Worm (Caenorhabditis elegans): Measurements from ENCODE around the gene klf-2.

klf-2 gene

DNA sequence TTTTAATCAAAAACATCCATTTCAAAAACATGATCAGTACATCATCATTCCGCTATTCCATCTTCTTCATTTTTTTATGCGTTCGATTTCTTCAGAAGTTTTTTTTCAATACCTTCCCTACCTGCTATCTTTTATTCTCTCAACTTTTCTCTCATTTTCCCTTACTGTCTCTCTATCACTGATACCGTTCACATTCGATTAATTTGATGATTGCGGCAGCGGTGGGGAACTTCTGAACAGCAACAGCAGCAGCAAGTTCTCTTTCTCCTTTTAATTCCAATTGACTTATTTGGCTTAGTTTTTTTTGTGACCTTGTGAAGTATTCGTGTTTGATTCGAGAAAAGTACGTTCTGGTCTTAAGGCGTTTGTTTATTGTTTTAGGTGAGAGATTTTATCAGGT is 36.6 kb upstream of the klf-2 start:
- peak; percentile 23 for TF ChIP-seq blmp-1 (tag; optimal IDR thresholded peaks at IDR 0.05)
- TF ChIP-seq elt-3 (tag; optimal IDR thresholded peaks at IDR 0.05), result peak in 1 of 6 experiments; percentile 30
- no peak for TF ChIP-seq efl-1 (optimal IDR thresholded peaks at IDR 0.05)
- no peak for TF ChIP-seq efl-1 (GFP tag; optimal IDR thresholded peaks at IDR 0.05 in 1 of 2)
- no peak for TF ChIP-seq isw-1 (GFP tag; IDR thresholded peaks at IDR 0.05)
- TF ChIP-seq lin-14 (GFP tag; optimal IDR thresholded peaks at IDR 0.05), result peak; percentile 31

DNA sequence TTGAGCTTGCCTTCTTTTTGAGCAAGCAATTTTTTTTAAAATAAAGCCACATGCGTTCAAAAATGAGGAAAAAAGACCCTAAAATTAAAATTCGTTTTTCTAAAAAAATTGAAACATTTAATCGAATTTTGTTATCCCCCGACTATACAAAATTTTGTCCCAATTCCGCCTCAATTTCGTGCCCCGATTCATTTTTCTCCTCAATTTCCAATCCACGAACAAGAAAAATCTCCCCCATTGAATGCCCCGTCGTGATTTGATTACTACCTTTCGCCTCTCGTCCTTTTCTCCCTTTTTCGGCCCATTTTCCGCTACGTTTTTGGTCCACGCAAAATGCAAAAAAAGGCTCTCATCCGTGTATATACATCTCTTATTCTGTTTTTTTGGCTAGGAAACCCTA is 33.6 kb upstream of the klf-2 start:
- TF ChIP-seq fkh-10 (GFP tag; optimal IDR thresholded peaks at IDR 0.05), result peak; percentile 32
- no peak for TF ChIP-seq lin-15B (tag; optimal IDR thresholded peaks at IDR 0.05)
- TF ChIP-seq unc-98 (GFP tag; IDR thresholded peaks at IDR 0.05), result no peak
- TF ChIP-seq egl-13 (tag; optimal IDR thresholded peaks at IDR 0.05), result no peak

DNA sequence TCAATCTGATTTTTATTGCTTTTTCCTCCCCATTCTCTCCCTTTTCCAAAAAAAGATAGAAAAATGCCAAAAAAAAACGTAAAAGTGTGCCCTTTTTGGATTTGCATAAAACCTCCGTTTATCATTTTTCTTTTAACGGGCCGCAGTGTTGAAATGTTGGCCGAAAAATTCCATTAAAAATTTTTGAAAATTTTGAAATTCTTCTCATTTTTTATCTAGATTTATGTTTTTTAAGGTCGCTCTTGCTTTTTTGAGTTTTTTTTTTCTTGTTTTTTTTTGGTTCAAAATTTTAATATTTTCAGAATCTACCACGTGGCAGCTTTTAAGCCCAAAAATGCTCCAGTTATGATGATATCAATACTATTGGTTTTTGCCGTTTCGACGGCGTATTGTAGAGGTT is 31.1 kb upstream of the klf-2 start, which contains the start of gene mnr-1:
TSS of gene mnr-1 (plus strand) at position 301 of the 400 bp plus-strand sequence.
- no peak for TF ChIP-seq ceh-90 (tag; optimal IDR thresholded peaks at IDR 0.05)
- no peak for TF ChIP-seq F16B12.6 (tag; optimal IDR thresholded peaks at IDR 0.05)
- TF ChIP-seq aly-2 (tag; optimal IDR thresholded peaks at IDR 0.05), result no peak
- no peak for TF ChIP-seq unc-130 (tag; optimal IDR thresholded peaks at IDR 0.05)
- TF ChIP-seq elt-3 (tag; optimal IDR thresholded peaks at IDR 0.05), result no peak
- TF ChIP-seq ztf-4 (tag; optimal IDR thresholded peaks at IDR 0.05), result no peak
- no peak for TF ChIP-seq mep-1 (tag; optimal IDR thresholded peaks at IDR 0.05)
- no peak for TF ChIP-seq nhr-85 (tag)
- no peak for TF ChIP-seq nhr-28 (tag; optimal IDR thresholded peaks at IDR 0.05)
- TF ChIP-seq C34B4.2 (tag; optimal IDR thresholded peaks at IDR 0.05), result no peak
- no peak for TF ChIP-seq pag-3 (tag; optimal IDR thresholded peaks at IDR 0.05; ENCODE audit: borderline replicate concordance, insufficient read depth)

DNA sequence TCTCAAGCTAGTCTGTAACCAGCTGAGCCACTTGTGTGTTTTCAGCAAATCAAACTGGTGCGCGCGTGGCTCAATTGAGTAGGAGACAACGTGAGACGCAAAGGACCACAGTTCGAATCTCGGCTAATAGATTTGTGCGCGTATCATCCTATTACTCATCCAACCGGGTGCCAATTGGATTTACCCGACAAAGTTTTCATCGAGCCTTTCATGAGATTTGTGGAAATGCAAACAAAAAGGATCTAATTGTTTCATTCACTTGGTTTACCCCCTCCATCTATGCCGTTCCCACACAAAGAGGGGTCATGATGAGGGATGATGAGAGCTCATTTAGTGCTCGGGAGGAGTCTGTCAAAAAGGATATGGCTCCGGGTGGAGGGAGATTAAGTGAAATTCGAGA is 30.3 kb upstream of the klf-2 start:
- TF ChIP-seq Y116A8C.19 (tag; optimal IDR thresholded peaks at IDR 0.05; ENCODE audit: borderline replicate concordance) (no peak), nhr-12 (tag; optimal IDR thresholded peaks at IDR 0.05) (no peak), hlh-17 (GFP tag; optimal IDR thresholded peaks at IDR 0.05; ENCODE audit: borderline replicate concordance) (no peak), nhr-11 (tag; optimal IDR thresholded peaks at IDR 0.05) (no peak), nhr-77 (tag; optimal IDR thresholded peaks at IDR 0.05) (no peak), egl-27 (tag; optimal IDR thresholded peaks at IDR 0.05) (no peak), zip-4 (GFP tag; optimal IDR thresholded peaks at IDR 0.05) (no peak), efl-1 (optimal IDR thresholded peaks at IDR 0.05) (no peak), efl-1 (GFP tag; optimal IDR thresholded peaks at IDR 0.05 in 1 of 2) (no peak), grh-1 (GFP tag; IDR thresholded peaks at IDR 0.05) (no peak), nhr-84 (tag; optimal IDR thresholded peaks at IDR 0.05) (no peak), mdl-1 (tag; optimal IDR thresholded peaks at IDR 0.05) (no peak), nhr-20 (tag; optimal IDR thresholded peaks at IDR 0.05) (no peak), hpl-2 (GFP tag; optimal IDR thresholded peaks at IDR 0.05) (no peak), elt-3 (tag; optimal IDR thresholded peaks at IDR 0.05) (no peak), ceh-82 (tag; optimal IDR thresholded peaks at IDR 0.05) (no peak), unc-98 (GFP tag; IDR thresholded peaks at IDR 0.05) (no peak), nhr-85 (tag) (no peak), egl-13 (tag; optimal IDR thresholded peaks at IDR 0.05) (no peak)

ce11 chrV:20656626-20657025 is 28.9 kb upstream of the klf-2 start:
- no peak for TF ChIP-seq fkh-10 (GFP tag; optimal IDR thresholded peaks at IDR 0.05)

- TF ChIP-seq efl-1 (optimal IDR thresholded peaks at IDR 0.05), result no peak
- no peak for TF ChIP-seq efl-1 (GFP tag; optimal IDR thresholded peaks at IDR 0.05 in 1 of 2)
- TF ChIP-seq nhr-20 (tag; optimal IDR thresholded peaks at IDR 0.05), result no peak
- no peak for TF ChIP-seq fos-1 (tag; optimal IDR thresholded peaks at IDR 0.05)
- no peak for TF ChIP-seq ceh-63 (GFP tag; optimal IDR thresholded peaks at IDR 0.05)
- TF ChIP-seq sup-37 (GFP tag; optimal IDR thresholded peaks at IDR 0.05), result no peak
- peak in 1 of 6 experiments; percentile 47 for TF ChIP-seq elt-3 (tag; optimal IDR thresholded peaks at IDR 0.05)
- peak in 1 of 2 experiments; percentile 13 for TF ChIP-seq lin-35 (GFP tag; optimal IDR thresholded peaks at IDR 0.05)
These were observed 25.5 kb upstream of the klf-2 start, which contains the start of gene W01F3.2 for ce11 chrV:20660025-20660424. Gene W01F3.2, plus strand, starts transcription at chrV:20660325.
